Worm (Caenorhabditis elegans): ENCODE results near the gene srx-128.

Gene srx-128

DNA sequence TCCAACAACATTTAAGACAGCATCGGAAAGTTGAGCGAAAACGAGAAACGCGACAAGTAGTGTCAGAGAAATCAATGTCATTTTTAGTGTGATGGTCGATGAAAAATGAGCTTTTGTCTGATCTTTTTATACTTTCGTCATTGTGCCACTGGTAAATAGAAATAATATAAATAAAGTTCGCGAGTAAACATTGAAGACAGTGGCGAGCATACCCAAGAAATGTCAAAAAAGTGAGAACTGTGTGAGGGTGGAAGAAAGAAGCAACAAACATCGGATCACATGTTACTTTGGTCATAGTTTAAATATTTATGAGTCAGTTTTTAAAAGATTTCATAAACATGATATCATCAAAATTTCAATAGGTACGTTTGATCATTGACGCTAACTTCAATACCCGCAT lies 17.0 kb downstream of the srx-128 start, which contains the start of gene ttr-21:
ttr-21 (minus strand) TSS at position 100 of the 400 bp plus-strand sequence.
- no peak for TF ChIP-seq ceh-36 (tag; optimal IDR thresholded peaks at IDR 0.05)

DNA sequence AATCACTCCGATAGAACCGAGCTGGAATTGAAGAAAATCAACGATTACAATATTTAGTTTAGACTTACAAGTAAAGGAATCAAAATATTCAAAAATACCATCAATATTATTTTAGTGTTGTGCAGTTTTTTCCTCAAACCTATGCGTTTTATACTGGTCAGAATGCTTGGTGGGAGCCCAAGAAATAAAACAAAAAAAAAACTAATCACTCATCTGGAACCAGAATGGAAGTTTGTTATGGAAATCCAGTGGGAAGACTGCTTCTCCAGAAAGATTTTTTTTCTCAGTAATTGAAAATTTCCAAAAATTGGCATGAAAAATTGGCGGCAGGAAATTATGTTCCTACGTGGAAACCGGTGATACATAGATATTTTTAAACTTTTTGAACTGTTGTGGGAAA lies 19.1 kb downstream of the srx-128 start, which contains the start of gene srx-134:
srx-134 (minus strand) TSS at position 101 of the 400 bp plus-strand sequence.
- no peak for TF ChIP-seq tbx-11 (GFP tag; IDR thresholded peaks at IDR 0.05)
- no peak for TF ChIP-seq ets-7 (tag; optimal IDR thresholded peaks at IDR 0.05)
- no peak for TF ChIP-seq hmg-4 (GFP tag; optimal IDR thresholded peaks at IDR 0.05)
- TF ChIP-seq flt-1 (GFP tag; IDR thresholded peaks at IDR 0.05) = no peak
- TF ChIP-seq tra-4 (tag; optimal IDR thresholded peaks at IDR 0.05) = no peak
- TF ChIP-seq scrt-1 (GFP tag; IDR thresholded peaks at IDR 0.05) = no peak
- TF ChIP-seq ceh-36 (tag; optimal IDR thresholded peaks at IDR 0.05) = no peak
- no peak for TF ChIP-seq hmbx-1 (tag; optimal IDR thresholded peaks at IDR 0.05)
- TF ChIP-seq ama-1 (optimal IDR thresholded peaks at IDR 0.05) = no peak
- no peak for TF ChIP-seq ceh-13 (GFP tag; optimal IDR thresholded peaks at IDR 0.05)
- TF ChIP-seq hnd-1 (tag; optimal IDR thresholded peaks at IDR 0.05) = no peak
- TF ChIP-seq B0310.2 (tag; optimal IDR thresholded peaks at IDR 0.05) = no peak
- no peak for TF ChIP-seq F13C5.2 (tag; optimal IDR thresholded peaks at IDR 0.05)
- TF ChIP-seq pes-1 (GFP tag; IDR thresholded peaks at IDR 0.05) = no peak
- TF ChIP-seq sea-1 (GFP tag; conservative IDR thresholded peaks at IDR 0.05) = no peak
- no peak for TF ChIP-seq tbx-37 (GFP tag; conservative IDR thresholded peaks at IDR 0.05)
- no peak for TF ChIP-seq aly-1 (tag; optimal IDR thresholded peaks at IDR 0.05)

DNA sequence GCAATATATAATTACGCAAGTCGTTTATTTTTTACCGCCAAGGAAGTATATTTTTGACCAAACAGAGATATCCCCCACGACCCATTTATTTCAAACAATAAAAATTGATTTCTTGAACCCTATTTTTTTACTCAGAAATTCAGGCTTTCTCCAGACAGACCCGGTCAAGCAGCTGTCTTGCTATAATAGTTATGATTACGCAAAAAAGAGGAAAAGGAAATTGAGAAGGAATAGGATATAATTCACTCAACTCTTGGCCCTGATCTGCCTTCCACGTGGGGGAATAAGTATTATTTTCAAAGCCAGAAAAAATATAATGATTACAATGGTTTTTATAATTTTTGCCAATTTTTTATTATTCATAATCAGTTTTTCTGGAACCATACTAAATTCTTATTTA lies 19.9 kb downstream of the srx-128 start, which contains the start of gene srx-136:
srx-136 (plus strand) TSS at position 301 of the 400 bp plus-strand sequence.
- TF ChIP-seq tra-4 (tag; optimal IDR thresholded peaks at IDR 0.05) (no peak), B0310.2 (tag; optimal IDR thresholded peaks at IDR 0.05) (no peak), scrt-1 (GFP tag; IDR thresholded peaks at IDR 0.05) (no peak), ama-1 (optimal IDR thresholded peaks at IDR 0.05) (no peak), sea-1 (GFP tag; conservative IDR thresholded peaks at IDR 0.05) (no peak), hmg-4 (GFP tag; optimal IDR thresholded peaks at IDR 0.05) (no peak), aly-1 (tag; optimal IDR thresholded peaks at IDR 0.05) (no peak), flt-1 (GFP tag; IDR thresholded peaks at IDR 0.05) (no peak), hnd-1 (tag; optimal IDR thresholded peaks at IDR 0.05) (no peak), ets-7 (tag; optimal IDR thresholded peaks at IDR 0.05) (no peak), tbx-37 (GFP tag; conservative IDR thresholded peaks at IDR 0.05) (no peak), ceh-36 (tag; optimal IDR thresholded peaks at IDR 0.05) (no peak), tbx-11 (GFP tag; IDR thresholded peaks at IDR 0.05) (no peak), hmbx-1 (tag; optimal IDR thresholded peaks at IDR 0.05) (no peak), pes-1 (GFP tag; IDR thresholded peaks at IDR 0.05) (no peak), ceh-13 (GFP tag; optimal IDR thresholded peaks at IDR 0.05) (no peak), F13C5.2 (tag; optimal IDR thresholded peaks at IDR 0.05) (no peak)

DNA sequence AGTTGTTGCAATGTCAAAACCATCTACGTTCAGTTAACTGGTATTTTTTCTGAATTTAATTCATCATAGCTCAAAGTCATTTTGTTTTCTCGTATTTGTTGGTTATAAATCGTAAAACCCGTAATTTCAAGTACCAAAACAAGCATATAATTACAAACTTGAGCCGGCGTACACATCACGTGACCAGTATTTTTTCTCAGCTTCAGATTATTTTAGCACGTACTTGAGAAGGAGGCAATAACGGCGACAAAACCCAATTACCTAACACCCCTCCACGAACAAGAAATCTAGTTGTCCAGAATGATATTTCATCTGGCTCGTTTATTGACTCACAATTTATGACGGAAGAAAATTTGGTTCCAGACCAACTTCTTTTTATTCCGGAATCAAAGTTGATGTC lies 21.6 kb downstream of the srx-128 start, which contains the start of gene srx-135:
srx-135 (plus strand) TSS at position 301 of the 400 bp plus-strand sequence.
- TF ChIP-seq tbx-37 (GFP tag; conservative IDR thresholded peaks at IDR 0.05) (no peak), ets-7 (tag; optimal IDR thresholded peaks at IDR 0.05) (no peak), hmg-4 (GFP tag; optimal IDR thresholded peaks at IDR 0.05) (no peak), pes-1 (GFP tag; IDR thresholded peaks at IDR 0.05) (no peak), hnd-1 (tag; optimal IDR thresholded peaks at IDR 0.05) (no peak), flt-1 (GFP tag; IDR thresholded peaks at IDR 0.05) (no peak), sea-1 (GFP tag; conservative IDR thresholded peaks at IDR 0.05) (no peak), ceh-36 (tag; optimal IDR thresholded peaks at IDR 0.05) (no peak)

DNA sequence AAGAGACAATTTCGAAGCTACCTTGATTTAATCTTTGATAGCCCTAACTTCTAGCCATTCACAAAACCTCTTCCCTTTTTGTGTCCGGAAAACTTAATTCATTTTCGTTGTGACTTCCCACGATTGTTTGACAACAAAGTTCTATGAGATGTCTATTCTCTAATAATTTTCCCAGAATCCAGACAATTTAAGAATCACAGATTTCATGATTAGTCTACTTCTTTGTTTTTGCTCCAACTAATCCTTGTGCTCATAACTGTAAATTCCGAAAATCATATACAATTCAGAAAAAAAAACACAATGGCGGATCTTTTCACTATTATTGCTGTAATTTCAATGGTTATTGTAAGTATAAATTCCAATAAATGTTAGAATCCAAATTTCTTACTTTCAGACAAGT lies 25.2 kb downstream of the srx-128 start, which contains the start of gene srx-137:
srx-137 (plus strand) TSS at position 301 of the 400 bp plus-strand sequence.
- TF ChIP-seq sea-1 (GFP tag; conservative IDR thresholded peaks at IDR 0.05) (no peak), ceh-13 (GFP tag; optimal IDR thresholded peaks at IDR 0.05) (no peak), aly-1 (tag; optimal IDR thresholded peaks at IDR 0.05) (no peak), tbx-11 (GFP tag; IDR thresholded peaks at IDR 0.05) (no peak), tbx-37 (GFP tag; conservative IDR thresholded peaks at IDR 0.05) (no peak), hmbx-1 (tag; optimal IDR thresholded peaks at IDR 0.05) (no peak), hmg-4 (GFP tag; optimal IDR thresholded peaks at IDR 0.05) (no peak), pes-1 (GFP tag; IDR thresholded peaks at IDR 0.05) (no peak), ama-1 (optimal IDR thresholded peaks at IDR 0.05) (no peak), ets-7 (tag; optimal IDR thresholded peaks at IDR 0.05) (no peak), hnd-1 (tag; optimal IDR thresholded peaks at IDR 0.05) (no peak)

DNA sequence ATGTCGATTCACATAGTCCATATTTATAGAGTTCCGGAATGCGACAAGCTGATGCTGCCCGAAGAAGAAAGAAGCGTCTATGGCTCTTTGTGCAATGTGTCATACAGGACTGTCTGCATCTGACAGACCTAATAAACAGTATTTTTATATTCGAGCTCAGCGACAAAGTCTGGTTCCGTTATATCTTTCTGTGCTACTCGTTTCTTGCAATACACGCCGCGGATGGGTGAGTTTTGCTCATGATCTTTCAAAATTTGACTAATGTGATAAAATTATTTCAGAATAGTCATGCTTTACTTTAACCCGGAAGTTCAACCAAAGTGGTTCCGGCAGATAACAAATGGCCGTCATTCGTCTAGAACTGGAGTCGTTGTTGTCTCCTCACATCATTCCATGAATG lies 26.4 kb downstream of the srx-128 start:
- TF ChIP-seq ama-1 (optimal IDR thresholded peaks at IDR 0.05) (no peak), ceh-13 (GFP tag; optimal IDR thresholded peaks at IDR 0.05) (no peak), ceh-36 (tag; optimal IDR thresholded peaks at IDR 0.05) (no peak), flt-1 (GFP tag; IDR thresholded peaks at IDR 0.05) (no peak), sea-1 (GFP tag; conservative IDR thresholded peaks at IDR 0.05) (no peak), tra-4 (tag; optimal IDR thresholded peaks at IDR 0.05) (no peak), ets-7 (tag; optimal IDR thresholded peaks at IDR 0.05) (no peak), hmbx-1 (tag; optimal IDR thresholded peaks at IDR 0.05) (no peak), tbx-11 (GFP tag; IDR thresholded peaks at IDR 0.05) (no peak), pes-1 (GFP tag; IDR thresholded peaks at IDR 0.05) (no peak), hnd-1 (tag; optimal IDR thresholded peaks at IDR 0.05) (no peak), B0310.2 (tag; optimal IDR thresholded peaks at IDR 0.05) (no peak), tbx-37 (GFP tag; conservative IDR thresholded peaks at IDR 0.05) (no peak)

DNA sequence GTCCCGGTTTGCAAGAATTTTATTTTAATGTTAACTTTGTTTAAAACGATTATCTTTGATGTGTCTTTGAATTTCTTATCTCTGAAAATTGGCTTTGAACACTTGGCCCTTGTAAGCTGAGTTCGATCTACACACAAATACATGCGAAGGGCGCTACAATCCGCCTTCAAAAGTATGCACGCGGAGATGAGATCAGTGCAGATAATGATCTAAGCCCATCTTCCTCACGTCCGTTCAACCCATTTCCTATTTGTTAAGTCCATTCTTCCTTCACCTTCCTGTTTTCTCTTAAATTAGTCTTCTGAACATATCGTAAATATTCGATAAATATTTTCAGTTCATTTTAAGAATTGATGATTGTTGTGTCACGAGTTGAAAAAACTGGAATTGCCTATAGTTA lies 29.1 kb downstream of the srx-128 start, which contains the start of gene nhr-175:
nhr-175 (plus strand) TSS at position 339 of the 400 bp plus-strand sequence.
- TF ChIP-seq tbx-37 (GFP tag; conservative IDR thresholded peaks at IDR 0.05) = no peak
- no peak for TF ChIP-seq tbx-11 (GFP tag; IDR thresholded peaks at IDR 0.05)
- no peak for TF ChIP-seq hmbx-1 (tag; optimal IDR thresholded peaks at IDR 0.05)
- TF ChIP-seq flt-1 (GFP tag; IDR thresholded peaks at IDR 0.05) = no peak
- no peak for TF ChIP-seq sea-1 (GFP tag; conservative IDR thresholded peaks at IDR 0.05)
- no peak for TF ChIP-seq tra-4 (tag; optimal IDR thresholded peaks at IDR 0.05)
- no peak for TF ChIP-seq hmg-4 (GFP tag; optimal IDR thresholded peaks at IDR 0.05)
- no peak for TF ChIP-seq B0310.2 (tag; optimal IDR thresholded peaks at IDR 0.05)
- no peak for TF ChIP-seq F13C5.2 (tag; optimal IDR thresholded peaks at IDR 0.05)
- no peak for TF ChIP-seq pes-1 (GFP tag; IDR thresholded peaks at IDR 0.05)
- no peak for TF ChIP-seq ama-1 (optimal IDR thresholded peaks at IDR 0.05)
- TF ChIP-seq aly-1 (tag; optimal IDR thresholded peaks at IDR 0.05) = no peak
- TF ChIP-seq ceh-36 (tag; optimal IDR thresholded peaks at IDR 0.05) = no peak

Measured in whole organism, early embryonic.